Fruit fly (Drosophila melanogaster) Kc167 (cell line): ENCODE results near the gene CG3527.

ENCODE experiments used
- Myc ChIP-seq: fragments of >200 bp; optimal IDR thresholded peaks from 2 replicates; lab custom pipeline; 2017; ENCODE audit warnings: missing external identifiers
- Sin3A ChIP-seq: fragments of >200 bp; optimal IDR thresholded peaks from 2 replicates; lab custom pipeline; 2018; ENCODE audit warnings: missing external identifiers
- h ChIP-seq: fragments of >200 bp; optimal IDR thresholded peaks from 3 replicates; lab custom pipeline; 2018; ENCODE audit warnings: missing external identifiers
- psq ChIP-seq: fragments of >200 bp; optimal IDR thresholded peaks from 2 replicates; lab custom pipeline; 2017; ENCODE audit warnings: missing external identifiers
- ttk ChIP-seq: sonication (Bioruptor generic); optimal IDR thresholded peaks from 2 replicates; lab custom pipeline; 2017; ENCODE audit warnings: missing external identifiers

- no peak for TF ChIP-seq psq (lab: Kevin White, UChicago)
- no peak for TF ChIP-seq ttk (lab: Kevin White, UChicago)
- no peak for TF ChIP-seq h (lab: Kevin White, UChicago)
- TF ChIP-seq Myc (lab: Kevin White, UChicago), result no peak
- TF ChIP-seq Sin3A (lab: Kevin White, UChicago), result no peak
Measured at dm6 chrX:4596467-4597183, 44.9 kb downstream of the CG3527 start.
